Fruit fly (Drosophila melanogaster) whole organism, prepupa: ENCODE results near the gene Cyp28d1.

Experiments
- CG10631 ChIP-seq: fragments of 200-800 bp; sonication (Bioruptor generic); optimal IDR thresholded peaks from 2 replicates; lab custom pipeline; 2016; ENCODE audit warnings: missing biosample characterization, missing genetic modification characterization
- CG10669 ChIP-seq: fragments of 200-800 bp; sonication (Bioruptor generic); optimal IDR thresholded peaks from 3 replicates; lab custom pipeline; 2018; ENCODE audit warnings: missing biosample characterization, mild to moderate bottlenecking, missing genetic modification characterization, moderate library complexity
- CG11294 ChIP-seq: fragments of 200-800 bp; sonication (Bioruptor generic); IDR thresholded peaks from 2 replicates; pipeline ENCODE4 v1.3.6; 2022; ENCODE audit warnings: missing biosample characterization, missing genetic modification characterization
- CG11762 ChIP-seq: fragments of 200-800 bp; sonication (Bioruptor generic); optimal IDR thresholded peaks from 3 replicates; lab custom pipeline; 2016; ENCODE audit warnings: missing biosample characterization, missing genetic modification characterization; ENCODE audit not compliant: insufficient read depth
- CG1621 ChIP-seq: fragments of 200-800 bp; sonication (Bioruptor generic); optimal IDR thresholded peaks from 3 replicates; lab custom pipeline; 2018; ENCODE audit warnings: missing biosample characterization, mild to moderate bottlenecking, missing genetic modification characterization
- CG16779 ChIP-seq: fragments of 200-800 bp; sonication (Bioruptor generic); optimal IDR thresholded peaks from 3 replicates; lab custom pipeline; 2017; ENCODE audit warnings: missing biosample characterization, mild to moderate bottlenecking, missing genetic modification characterization
- CG3032 ChIP-seq: fragments of 200-800 bp; optimal IDR thresholded peaks from 2 replicates; lab custom pipeline; 2019; ENCODE audit warnings: missing biosample characterization, mild to moderate bottlenecking, missing genetic modification characterization, moderate library complexity
- CG31627 ChIP-seq: fragments of 200-800 bp; sonication (Bioruptor generic); optimal IDR thresholded peaks from 3 replicates; lab custom pipeline; 2016; ENCODE audit warnings: missing biosample characterization, missing genetic modification characterization
- CG32006 ChIP-seq: fragments of 200-800 bp; sonication (Bioruptor generic); optimal IDR thresholded peaks from 3 replicates; lab custom pipeline; 2017; ENCODE audit warnings: missing biosample characterization, mild to moderate bottlenecking, missing genetic modification characterization
- CG34406 ChIP-seq: fragments of 200-800 bp; sonication (Bioruptor generic); optimal IDR thresholded peaks from 3 replicates; lab custom pipeline; 2016; ENCODE audit warnings: missing biosample characterization, missing genetic modification characterization
- CG3919 ChIP-seq: fragments of 200-800 bp; sonication (Bioruptor generic); optimal IDR thresholded peaks from 3 replicates; lab custom pipeline; 2016; ENCODE audit warnings: missing biosample characterization, missing genetic modification characterization
- CG4318 ChIP-seq: fragments of 200-800 bp; sonication (Bioruptor generic); optimal IDR thresholded peaks from 3 replicates; lab custom pipeline; 2017; ENCODE audit warnings: missing biosample characterization, mild to moderate bottlenecking, missing genetic modification characterization
- CG6276 ChIP-seq: fragments of 200-800 bp; sonication (Bioruptor generic); optimal IDR thresholded peaks from 2 replicates; lab custom pipeline; 2017; ENCODE audit warnings: missing biosample characterization, mild to moderate bottlenecking, missing genetic modification characterization
- CG6808 ChIP-seq: fragments of 200-800 bp; sonication (Bioruptor generic); optimal IDR thresholded peaks from 3 replicates; lab custom pipeline; 2017; ENCODE audit warnings: missing biosample characterization, missing genetic modification characterization, mild to moderate bottlenecking, moderate library complexity, missing genetic modification reagents
- CG7368 ChIP-seq: fragments of 200-800 bp; sonication (Bioruptor generic); optimal IDR thresholded peaks from 3 replicates; lab custom pipeline; 2016; ENCODE audit warnings: missing biosample characterization, missing genetic modification characterization
- CG8319 ChIP-seq: fragments of 200-800 bp; sonication (Bioruptor generic); optimal IDR thresholded peaks from 3 replicates; lab custom pipeline; 2016; ENCODE audit warnings: missing biosample characterization, missing genetic modification characterization
- CG8632 ChIP-seq: fragments of 200-800 bp; sonication (Bioruptor generic); optimal IDR thresholded peaks from 3 replicates; lab custom pipeline; 2016; ENCODE audit warnings: missing biosample characterization, missing genetic modification characterization
- CG9139 ChIP-seq: fragments of 200-800 bp; sonication (Bioruptor generic); optimal IDR thresholded peaks from 3 replicates; lab custom pipeline; 2017; ENCODE audit warnings: missing biosample characterization, mild to moderate bottlenecking, missing genetic modification characterization
- Eip75B ChIP-seq: fragments of 200-800 bp; sonication (Bioruptor generic); optimal IDR thresholded peaks from 3 replicates; lab custom pipeline; 2016; ENCODE audit warnings: missing biosample characterization, missing genetic modification characterization
- Eip78C ChIP-seq: fragments of 200-800 bp; sonication (Bioruptor generic); peaks from one replicate; lab custom pipeline; 2016; ENCODE audit warnings: missing biosample characterization, missing genetic modification characterization
- Eip93F ChIP-seq: fragments of 200-800 bp; sonication (Bioruptor generic); optimal IDR thresholded peaks from 2 replicates; lab custom pipeline; 2016; ENCODE audit warnings: missing biosample characterization, mild to moderate bottlenecking, missing genetic modification characterization
- Ets21C ChIP-seq: fragments of 200-800 bp; sonication (Bioruptor generic); optimal IDR thresholded peaks from 3 replicates; lab custom pipeline; 2016; ENCODE audit warnings: missing biosample characterization, missing genetic modification characterization
- Ets96B ChIP-seq: fragments of 200-800 bp; optimal IDR thresholded peaks from 2 replicates; lab custom pipeline; 2019; ENCODE audit warnings: missing biosample characterization, mild to moderate bottlenecking, missing genetic modification characterization, moderate library complexity
- Gug ChIP-seq: fragments of 200-800 bp; sonication (Bioruptor generic); IDR thresholded peaks from 2 replicates; pipeline ENCODE4 v1.3.6; 2022; ENCODE audit warnings: missing biosample characterization, missing genetic modification characterization
- Hr38 ChIP-seq: sonication (Bioruptor generic); optimal IDR thresholded peaks from 2 replicates; lab custom pipeline; 2016; ENCODE audit warnings: missing biosample characterization, missing genetic modification characterization
- Hr39 ChIP-seq: fragments of 200-800 bp; sonication (Bioruptor generic); optimal IDR thresholded peaks from 2 replicates; lab custom pipeline; 2016; ENCODE audit warnings: missing biosample characterization, missing genetic modification characterization
- Hr4 ChIP-seq: fragments of 200-800 bp; sonication (Bioruptor generic); optimal IDR thresholded peaks from 3 replicates; lab custom pipeline; 2016; ENCODE audit warnings: missing biosample characterization, missing genetic modification characterization
- Lpt ChIP-seq: fragments of 200-800 bp; sonication (Bioruptor generic); optimal IDR thresholded peaks from 3 replicates; lab custom pipeline; 2016; ENCODE audit warnings: missing biosample characterization, missing genetic modification characterization
- Met ChIP-seq: fragments of 200-800 bp; sonication (Bioruptor generic); optimal IDR thresholded peaks from 3 replicates; lab custom pipeline; 2016; ENCODE audit warnings: missing biosample characterization, missing genetic modification characterization
- Smox ChIP-seq: fragments of 200-800 bp; sonication (Bioruptor generic); optimal IDR thresholded peaks from 3 replicates; lab custom pipeline; 2016; ENCODE audit warnings: missing biosample characterization, missing genetic modification characterization
- Sox102F ChIP-seq: fragments of 200-800 bp; sonication (Bioruptor generic); optimal IDR thresholded peaks from 2 replicates; lab custom pipeline; 2016; ENCODE audit warnings: missing biosample characterization, mild to moderate bottlenecking, missing genetic modification characterization
- Sox15 ChIP-seq: fragments of 200-800 bp; sonication (Bioruptor generic); optimal IDR thresholded peaks from 3 replicates; lab custom pipeline; 2016; ENCODE audit warnings: missing biosample characterization, missing genetic modification characterization
- achi ChIP-seq: fragments of 200-800 bp; sonication (Bioruptor generic); optimal IDR thresholded peaks from 3 replicates; lab custom pipeline; 2016; ENCODE audit warnings: missing biosample characterization, missing genetic modification characterization
- acj6 ChIP-seq: fragments of 200-800 bp; sonication (Bioruptor generic); optimal IDR thresholded peaks from 3 replicates; lab custom pipeline; 2016; ENCODE audit warnings: missing biosample characterization, missing genetic modification characterization
- cyc ChIP-seq: fragments of 200-800 bp; sonication (Bioruptor generic); optimal IDR thresholded peaks from 3 replicates; lab custom pipeline; 2016; ENCODE audit warnings: missing biosample characterization, missing genetic modification characterization
- dac ChIP-seq: fragments of 200-800 bp; sonication (Bioruptor generic); optimal IDR thresholded peaks from 2 replicates; lab custom pipeline; 2017; ENCODE audit warnings: missing biosample characterization, mild to moderate bottlenecking, missing genetic modification characterization
- eg ChIP-seq: fragments of 200-800 bp; sonication (Bioruptor generic); IDR thresholded peaks from 3 replicates; pipeline ENCODE4 v1.3.6; 2022; ENCODE audit warnings: missing biosample characterization, missing genetic modification characterization
- fd59A ChIP-seq: fragments of 200-800 bp; sonication (Bioruptor generic); optimal IDR thresholded peaks from 2 replicates; lab custom pipeline; 2017; ENCODE audit warnings: missing biosample characterization, mild to moderate bottlenecking, missing genetic modification characterization, missing genetic modification reagents
- fd85E ChIP-seq: fragments of 200-800 bp; sonication (Bioruptor generic); optimal IDR thresholded peaks from 3 replicates; lab custom pipeline; 2016; ENCODE audit warnings: missing biosample characterization, missing genetic modification characterization
- fkh ChIP-seq: fragments of 200-800 bp; sonication (Bioruptor generic); optimal IDR thresholded peaks from 3 replicates; lab custom pipeline; 2017; ENCODE audit warnings: missing biosample characterization, mild to moderate bottlenecking, missing genetic modification characterization, moderate library complexity
- lz ChIP-seq: fragments of 200-800 bp; sonication (Bioruptor generic); optimal IDR thresholded peaks from 3 replicates; lab custom pipeline; 2016; ENCODE audit warnings: missing biosample characterization, missing genetic modification characterization
- salr ChIP-seq, 2 experiments: fragments of 200-800 bp; sonication (Bioruptor generic); optimal IDR thresholded peaks; 3 replicates each; lab custom pipeline; 2016 to 2018; ENCODE audit warnings: missing biosample characterization in 2 of 2, missing genetic modification characterization in 2 of 2, mild to moderate bottlenecking in 1 of 2
- spab ChIP-seq: fragments of 200-800 bp; sonication (Bioruptor generic); optimal IDR thresholded peaks from 2 replicates; lab custom pipeline; 2017; ENCODE audit warnings: missing biosample characterization, mild to moderate bottlenecking, missing genetic modification characterization, missing genetic modification reagents
- svp ChIP-seq: fragments of 200-800 bp; sonication (Bioruptor generic); peaks from one replicate; lab custom pipeline; 2016; ENCODE audit warnings: missing biosample characterization, missing genetic modification characterization
- topi ChIP-seq: fragments of 200-800 bp; sonication (Bioruptor generic); optimal IDR thresholded peaks from 3 replicates; lab custom pipeline; 2016; ENCODE audit warnings: missing biosample characterization, missing genetic modification characterization
- vri ChIP-seq: fragments of 200-800 bp; sonication (Bioruptor generic); optimal IDR thresholded peaks from 3 replicates; lab custom pipeline; 2016; ENCODE audit warnings: missing biosample characterization, mild to moderate bottlenecking, missing genetic modification characterization

Gene Cyp28d1

DNA sequence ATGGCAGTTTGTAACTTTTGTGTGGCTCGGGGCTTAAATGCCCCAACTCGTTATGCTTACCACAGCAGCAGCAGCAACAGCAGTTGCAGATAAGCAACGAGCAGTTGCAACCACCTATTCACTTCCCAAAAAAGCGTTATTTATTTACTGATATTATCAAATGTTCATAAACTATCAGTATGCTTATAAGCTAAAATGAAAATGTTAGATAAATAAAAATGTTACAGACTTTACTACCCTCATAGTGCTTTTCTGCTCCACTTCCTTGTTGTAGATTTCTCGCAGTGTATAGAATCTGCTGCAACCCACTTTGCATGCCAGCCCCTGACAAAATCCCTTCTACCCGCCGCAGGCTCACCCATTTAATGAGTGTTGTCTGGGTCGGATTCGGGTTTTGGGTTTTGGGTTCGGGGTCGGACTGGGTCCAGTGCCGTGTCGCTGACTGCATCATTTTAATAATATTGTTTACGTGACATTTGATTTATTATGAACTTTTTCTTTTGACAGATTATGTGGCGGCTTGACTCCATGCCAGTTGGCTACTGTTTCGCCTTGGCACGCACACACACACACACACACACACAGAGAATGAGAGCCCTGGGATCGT is 43.9 kb downstream of the Cyp28d1 start (continued):
- TF ChIP-seq fd59A (GFP tag; lab: Kevin White, UChicago) (peak; percentile 92), Lpt (GFP tag; lab: Kevin White, UChicago) (peak; percentile 71), CG11762 (GFP tag; lab: Kevin White, UChicago) (peak; percentile 85), CG16779 (tag; lab: Kevin White, UChicago) (peak; percentile 78), CG8632 (peak; percentile 88), Sox102F (GFP tag; lab: Kevin White, UChicago) (peak; percentile 95), CG9139 (GFP tag; lab: Kevin White, UChicago) (peak; percentile 86), Hr39 (GFP tag; lab: Kevin White, UChicago) (peak; percentile 97), CG7368 (GFP tag; lab: Kevin White, UChicago) (peak; percentile 91), CG6276 (peak; percentile 77), CG6808 (GFP tag; lab: Kevin White, UChicago) (peak; percentile 91), Hr4 (peak; percentile 69), Ets21C (GFP tag; lab: Kevin White, UChicago) (peak; percentile 94), spab (GFP tag; lab: Kevin White, UChicago) (peak; percentile 95), salr (GFP tag; optimal IDR thresholded peaks at IDR 0.05; lab: Kevin White, UChicago) (peak; percentile 77 to 83), Eip75B (peak; percentile 95), Gug (GFP tag; lab: Robert Waterston, UW) (peak; percentile 58; the same call in 1 of the 2 replicates), acj6 (GFP tag; lab: Kevin White, UChicago) (peak; percentile 91), vri (peak; percentile 99), Eip78C (GFP tag; lab: Kevin White, UChicago) (peak; percentile 99)

DNA sequence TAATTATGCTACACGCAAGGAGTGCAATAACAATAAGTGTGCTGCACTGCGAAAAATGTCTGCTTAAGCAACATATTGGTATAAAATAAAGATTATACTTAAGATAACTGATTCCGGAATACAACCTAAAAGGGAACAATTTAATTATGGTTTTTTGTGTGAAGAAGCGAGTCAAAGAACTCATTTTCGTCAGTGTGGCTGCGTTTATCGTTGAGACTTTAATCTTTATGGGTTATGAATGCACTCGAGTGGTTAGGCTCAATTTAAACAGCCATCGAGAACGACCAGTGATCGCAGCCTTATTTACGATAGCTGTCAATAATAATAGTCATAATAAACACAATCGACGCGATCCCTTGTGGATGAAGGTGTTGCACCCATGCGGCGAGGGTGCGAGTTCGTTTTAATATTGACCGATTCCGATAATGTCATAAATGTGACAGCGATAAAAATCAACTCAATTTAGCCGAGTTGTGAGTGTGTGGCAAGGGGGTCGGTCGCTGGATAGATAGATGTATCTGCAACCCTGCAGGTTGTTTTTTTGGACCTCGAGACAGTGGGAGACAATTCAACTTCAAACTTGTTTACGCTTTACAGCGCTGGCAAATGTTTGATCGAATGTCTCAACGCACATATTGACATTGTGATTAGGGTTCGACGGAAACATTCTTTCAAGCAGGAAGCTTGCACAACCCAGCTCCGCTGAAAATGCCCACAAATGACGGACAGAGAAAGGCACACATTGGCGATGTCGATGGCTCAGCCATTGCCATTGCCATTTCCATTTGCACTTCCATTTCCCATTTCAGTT is 46.0 kb downstream of the Cyp28d1 start:
- TF ChIP-seq fd85E (GFP tag; lab: Kevin White, UChicago), result no peak
- TF ChIP-seq fd59A (GFP tag; lab: Kevin White, UChicago), result peak; percentile 3
- TF ChIP-seq CG3032 (tag; lab: Kevin White, UChicago), result peak; percentile 39
- TF ChIP-seq eg (GFP tag; lab: Robert Waterston, UW), result peak; percentile 64
- peak; percentile 61 for TF ChIP-seq CG34406 (GFP tag; lab: Kevin White, UChicago)
- TF ChIP-seq achi (GFP tag; lab: Kevin White, UChicago), result peak; percentile 63
- TF ChIP-seq Eip93F (GFP tag; lab: Kevin White, UChicago), result peak; percentile 84
- TF ChIP-seq CG10631, result peak; percentile 51
- TF ChIP-seq Hr4, result peak; percentile 51
- TF ChIP-seq topi (GFP tag; lab: Kevin White, UChicago), result peak; percentile 84
- TF ChIP-seq dac, result no peak
- TF ChIP-seq acj6 (GFP tag; lab: Kevin White, UChicago), result peak; percentile 78
- TF ChIP-seq svp, result peak; percentile 98
- TF ChIP-seq CG11294 (GFP tag; lab: Robert Waterston, UW), result no peak; the same call in 1 of the 2 replicates
- peak; percentile 83 for TF ChIP-seq cyc (GFP tag; lab: Kevin White, UChicago)
- TF ChIP-seq spab (GFP tag; lab: Kevin White, UChicago), result peak; percentile 44
- peak; percentile 99 for TF ChIP-seq vri
- peak; percentile 9 for TF ChIP-seq CG1621 (tag; lab: Kevin White, UChicago)
- TF ChIP-seq CG6276, result no peak
- TF ChIP-seq Eip75B, result peak; percentile 53
- TF ChIP-seq Ets96B (tag; lab: Kevin White, UChicago), result peak; percentile 74
- TF ChIP-seq Hr38 (GFP tag; lab: Kevin White, UChicago), result no peak
- TF ChIP-seq Sox15 (GFP tag; lab: Kevin White, UChicago), result peak; percentile 54
- peak; percentile 49 for TF ChIP-seq CG6808 (GFP tag; lab: Kevin White, UChicago)
- peak; percentile 85 for TF ChIP-seq Hr39 (GFP tag; lab: Kevin White, UChicago)
- TF ChIP-seq Met, result peak; percentile 89
- TF ChIP-seq CG4318, result peak; percentile 6
- peak; percentile 84 for TF ChIP-seq lz (GFP tag; lab: Kevin White, UChicago)
- peak; percentile 90 for TF ChIP-seq fkh
- peak; percentile 26 for TF ChIP-seq CG32006 (GFP tag; lab: Kevin White, UChicago)
- TF ChIP-seq CG31627 (GFP tag; lab: Kevin White, UChicago), result peak; percentile 83
- peak; percentile 30 for TF ChIP-seq CG8319
- peak; percentile 59 for TF ChIP-seq CG10669
- peak; percentile 81 for TF ChIP-seq Smox
- TF ChIP-seq CG3919, result peak; percentile 47
- TF ChIP-seq CG9139 (GFP tag; lab: Kevin White, UChicago), result peak; percentile 12
